Worm (Caenorhabditis elegans) whole organism, late embryonic: ENCODE data around the gene sod-5.

ENCODE experiments used
- C38D4.7 ChIP-seq: fragments of 200-800 bp; sonication (Bioruptor generic); optimal IDR thresholded peaks from 2 replicates; lab custom pipeline; 2018; ENCODE audit warnings: mild to moderate bottlenecking, missing genetic modification characterization, moderate library complexity, missing compliant biosample characterization
- F13H6.1 ChIP-seq: sonication (generic microtip); optimal IDR thresholded peaks from 2 replicates; lab custom pipeline; 2016; ENCODE audit warnings: missing genetic modification characterization, missing compliant biosample characterization
- ama-1 ChIP-seq: fragments of 150-350 bp; optimal IDR thresholded peaks from 2 replicates; lab custom pipeline; 2014
- ceh-18 ChIP-seq: sonication (generic microtip); optimal IDR thresholded peaks from 2 replicates; lab custom pipeline; 2016; ENCODE audit warnings: missing genetic modification characterization, missing compliant biosample characterization
- ceh-19 ChIP-seq: fragments of 200-800 bp; sonication (Bioruptor generic); optimal IDR thresholded peaks from 2 replicates; lab custom pipeline; 2018; ENCODE audit warnings: mild to moderate bottlenecking, missing genetic modification characterization, missing compliant biosample characterization
- ceh-30 ChIP-seq: fragments of 150-350 bp; optimal IDR thresholded peaks from 2 replicates; lab custom pipeline; 2014; ENCODE audit warnings: missing biosample characterization, missing genetic modification characterization
- ceh-45 ChIP-seq: fragments of 200-800 bp; sonication (Bioruptor generic); IDR thresholded peaks from 2 replicates; pipeline ENCODE4 v1.3.6; 2022; ENCODE audit warnings: missing genetic modification reagents, missing genetic modification characterization, missing compliant biosample characterization
- dve-1 ChIP-seq: sonication (generic microtip); optimal IDR thresholded peaks from 2 replicates; lab custom pipeline; 2017; ENCODE audit warnings: antibody characterized with exemption, mild to moderate bottlenecking, missing genetic modification characterization, missing compliant biosample characterization
- ets-4 ChIP-seq: sonication (generic microtip); optimal IDR thresholded peaks from 2 replicates; lab custom pipeline; 2016; ENCODE audit warnings: missing genetic modification characterization, missing compliant biosample characterization
- eyg-1 ChIP-seq: sonication (generic microtip); optimal IDR thresholded peaks from 2 replicates; lab custom pipeline; 2016; ENCODE audit warnings: missing genotype, missing genetic modification characterization, missing compliant biosample characterization
- lin-11 ChIP-seq: fragments of 200-800 bp; sonication (Bioruptor generic); optimal IDR thresholded peaks from 2 replicates; lab custom pipeline; 2018; ENCODE audit warnings: mild to moderate bottlenecking, missing genetic modification characterization, missing compliant biosample characterization
- nfya-1 ChIP-seq: sonication (generic microtip); optimal IDR thresholded peaks from 2 replicates; lab custom pipeline; 2017; ENCODE audit warnings: missing genetic modification characterization, mild to moderate bottlenecking, missing compliant biosample characterization, antibody characterized with exemption, moderate library complexity
- nhr-232 ChIP-seq: sonication (generic microtip); optimal IDR thresholded peaks from 2 replicates; lab custom pipeline; 2016; ENCODE audit warnings: missing genetic modification characterization, missing compliant biosample characterization
- tbx-2 ChIP-seq: sonication (generic microtip); optimal IDR thresholded peaks from 2 replicates; lab custom pipeline; 2016; ENCODE audit warnings: missing genetic modification characterization, missing compliant biosample characterization

- TF ChIP-seq ama-1 (lab: Kevin White, UChicago) = no peak
- no peak for TF ChIP-seq ceh-45 (GFP tag; lab: Robert Waterston, UW)
- TF ChIP-seq lin-11 (tag; lab: Kevin White, UChicago) = no peak
- no peak for TF ChIP-seq ets-4 (tag; lab: Kevin White, UChicago)
- TF ChIP-seq ceh-19 (GFP tag; lab: Kevin White, UChicago) = no peak
- TF ChIP-seq C38D4.7 (GFP tag; lab: Kevin White, UChicago) = no peak
- TF ChIP-seq tbx-2 (tag; lab: Kevin White, UChicago) = no peak
- TF ChIP-seq nfya-1 = no peak
- TF ChIP-seq eyg-1 (tag; lab: Kevin White, UChicago) = no peak
- TF ChIP-seq dve-1 = no peak
- no peak for TF ChIP-seq nhr-232 (tag; lab: Kevin White, UChicago)
- TF ChIP-seq ceh-18 (tag; lab: Kevin White, UChicago) = no peak
- no peak for TF ChIP-seq F13H6.1 (tag; lab: Kevin White, UChicago)
- TF ChIP-seq ceh-30 (tag; lab: Kevin White, UChicago) = no peak
These were observed 49.5 kb upstream of the sod-5 start, which contains the start of gene try-9 for ce11 chrII:4367923-4368322.
